Fruit fly (Drosophila melanogaster): ENCODE results near the gene Rcd4.
A peak's percentile ranks its signal among the peaks of the same experiment; 100 is the strongest.

Gene Rcd4

dm6 chr2L:8419382-8419940 lies 36.8 kb downstream of the Rcd4 start (continued):
- TF ChIP-seq crol (GFP tag; IDR thresholded peaks at IDR 0.05) (peak; percentile 81), chif (GFP tag; optimal IDR thresholded peaks at IDR 0.05) (no peak), Hey (tag; optimal IDR thresholded peaks at IDR 0.05) (no peak), gcm (GFP tag; optimal IDR thresholded peaks at IDR 0.05) (peak; percentile 84), CG7556 (GFP tag; optimal IDR thresholded peaks at IDR 0.05) (no peak), NC2β (GFP tag; optimal IDR thresholded peaks at IDR 0.05) (no peak), CG12299 (tag; optimal IDR thresholded peaks at IDR 0.05) (no peak), gem (tag; optimal IDR thresholded peaks at IDR 0.05) (no peak), gce (GFP tag; IDR thresholded peaks at IDR 0.05) (no peak), BEAF-32 (GFP tag; optimal IDR thresholded peaks at IDR 0.05) (no peak), kni (GFP tag; optimal IDR thresholded peaks at IDR 0.05) (peak; percentile 51), CG33557 (GFP tag; optimal IDR thresholded peaks at IDR 0.05) (no peak), CG11723 (GFP tag; optimal IDR thresholded peaks at IDR 0.05) (no peak), CG30020 (tag; optimal IDR thresholded peaks at IDR 0.05) (no peak), CG3847 (GFP tag; IDR thresholded peaks at IDR 0.05) (no peak), ato (GFP tag; IDR thresholded peaks at IDR 0.05; ENCODE audit: partially characterized antibody) (no peak), hkb (optimal IDR thresholded peaks at IDR 0.05) (no peak), hkb (GFP tag; IDR thresholded peaks at IDR 0.05) (no peak), CG3726 (GFP tag; IDR thresholded peaks at IDR 0.05) (no peak), CG7372 (GFP tag; IDR thresholded peaks at IDR 0.05) (no peak), da (GFP tag; optimal IDR thresholded peaks at IDR 0.05) (no peak), cato (GFP tag; optimal IDR thresholded peaks at IDR 0.05; ENCODE audit: borderline replicate concordance) (no peak), gfzf (GFP tag; optimal IDR thresholded peaks at IDR 0.05) (no peak), Sry-β (GFP tag; optimal IDR thresholded peaks at IDR 0.05) (no peak), chm (GFP tag; IDR thresholded peaks at IDR 0.05) (no peak), CG17385 (GFP tag; optimal IDR thresholded peaks at IDR 0.05) (peak; percentile 64), sqz (GFP tag; optimal IDR thresholded peaks at IDR 0.05) (peak; percentile 53), CG2129 (GFP tag; IDR thresholded peaks at IDR 0.05; ENCODE audit: partially characterized antibody) (no peak), MESR4 (GFP tag; optimal IDR thresholded peaks at IDR 0.05) (no peak), sug (tag; optimal IDR thresholded peaks at IDR 0.05) (no peak), CG2116 (GFP tag; optimal IDR thresholded peaks at IDR 0.05) (no peak), wdn (GFP tag; IDR thresholded peaks at IDR 0.05) (no peak), pita (GFP tag; optimal IDR thresholded peaks at IDR 0.05) (no peak), hb (GFP tag; IDR thresholded peaks at IDR 0.05; ENCODE audit: partially characterized antibody) (no peak), CG7928 (GFP tag; optimal IDR thresholded peaks at IDR 0.05) (no peak), D19A (tag; optimal IDR thresholded peaks at IDR 0.05) (no peak), HLH3B (GFP tag; IDR thresholded peaks at IDR 0.05) (no peak), lilli (GFP tag; optimal IDR thresholded peaks at IDR 0.05) (no peak), dmrt99B (tag; optimal IDR thresholded peaks at IDR 0.05) (no peak), Kr (GFP tag; optimal IDR thresholded peaks at IDR 0.05) (peak; percentile 52), ssp (GFP tag; IDR thresholded peaks at IDR 0.05) (no peak), Pdp1 (GFP tag; optimal IDR thresholded peaks at IDR 0.05) (no peak), Chrac-16 (GFP tag; optimal IDR thresholded peaks at IDR 0.05) (no peak), NK7.1 (GFP tag; optimal IDR thresholded peaks at IDR 0.05) (no peak), CG6854 (GFP tag; optimal IDR thresholded peaks at IDR 0.05) (no peak), CG14050 (GFP tag; IDR thresholded peaks at IDR 0.05) (no peak), CG6791 (GFP tag; IDR thresholded peaks at IDR 0.05; ENCODE audit: partially characterized antibody) (no peak), tll (GFP tag; optimal IDR thresholded peaks at IDR 0.05) (no peak), nerfin-2 (GFP tag; IDR thresholded peaks at IDR 0.05; ENCODE audit: partially characterized antibody) (0 out of 2 replicates have a peak, but pooled peaks have one; percentile 39)

All from whole organism, embryonic.